Fruit fly (Drosophila melanogaster): Measurements from ENCODE around the gene CG43750.

The CG43750 gene

dm6 chr2L:2373818-2374746 lies 16.4 kb downstream of the CG43750 start, which contains the start of the genes CG3609 and CG15390 (continued):
- TF ChIP-seq sv (GFP tag; optimal IDR thresholded peaks at IDR 0.05), result peak; percentile 83
- peak; percentile 42 to 95 for TF ChIP-seq foxo (GFP tag; optimal IDR thresholded peaks at IDR 0.05)
- TF ChIP-seq Abd-B (GFP tag; optimal IDR thresholded peaks at IDR 0.05), result no peak
- TF ChIP-seq Myc (optimal IDR thresholded peaks at IDR 0.05), result peak; percentile 14
- no peak for TF ChIP-seq tai (GFP tag; optimal IDR thresholded peaks at IDR 0.05)

- TF ChIP-seq usp (GFP tag; optimal IDR thresholded peaks at IDR 0.05), result no peak
- no peak for TF ChIP-seq rgr (GFP tag; optimal IDR thresholded peaks at IDR 0.05)
- TF ChIP-seq brk (GFP tag; optimal IDR thresholded peaks at IDR 0.05), result no peak
- no peak for TF ChIP-seq ey (GFP tag; optimal IDR thresholded peaks at IDR 0.05)
- no peak for TF ChIP-seq woc (GFP tag; optimal IDR thresholded peaks at IDR 0.05)
Observed at dm6 chr2L:2372112-2372449, 18.4 kb downstream of the CG43750 start.

- no peak for TF ChIP-seq dl (GFP tag; optimal IDR thresholded peaks at IDR 0.05; ENCODE audit: insufficient read depth in 1 of 2, partially characterized antibody in 2 of 2)
- no peak for TF ChIP-seq psq (GFP tag; optimal IDR thresholded peaks at IDR 0.05)
Observed at dm6 chr2L:2371406-2372111, 18.9 kb downstream of the CG43750 start, which contains the start of gene CG3597. CG3597 (minus strand) TSS chr2L:2371524.

dm6 chr2L:2370352-2370751 lies 20.1 kb downstream of the CG43750 start:
- TF ChIP-seq woc (GFP tag; optimal IDR thresholded peaks at IDR 0.05), result no peak
- no peak for TF ChIP-seq usp (GFP tag; optimal IDR thresholded peaks at IDR 0.05)
- TF ChIP-seq Myc (optimal IDR thresholded peaks at IDR 0.05), result no peak
- TF ChIP-seq h (GFP tag; optimal IDR thresholded peaks at IDR 0.05), result no peak
- no peak for TF ChIP-seq N (GFP tag; optimal IDR thresholded peaks at IDR 0.05)
- no peak for TF ChIP-seq dmrt93B (GFP tag; optimal IDR thresholded peaks at IDR 0.05)
- TF ChIP-seq Sp1 (GFP tag; optimal IDR thresholded peaks at IDR 0.05), result no peak
- TF ChIP-seq OdsH (GFP tag; optimal IDR thresholded peaks at IDR 0.05), result no peak
- no peak for TF ChIP-seq Hr78 (GFP tag; optimal IDR thresholded peaks at IDR 0.05)
- no peak for TF ChIP-seq Mio (GFP tag; optimal IDR thresholded peaks at IDR 0.05)
- TF ChIP-seq pan (optimal IDR thresholded peaks at IDR 0.05), result no peak
- no peak for TF ChIP-seq br (GFP tag; optimal IDR thresholded peaks at IDR 0.05)
- TF ChIP-seq HLH106 (tag; optimal IDR thresholded peaks at IDR 0.05), result no peak

- TF ChIP-seq sv (GFP tag; optimal IDR thresholded peaks at IDR 0.05), result no peak
- no peak for TF ChIP-seq dmrt93B (GFP tag; optimal IDR thresholded peaks at IDR 0.05)
- peak; percentile 11 for TF ChIP-seq fru (GFP tag; optimal IDR thresholded peaks at IDR 0.05)
- no peak for TF ChIP-seq pan (optimal IDR thresholded peaks at IDR 0.05)
- no peak for TF ChIP-seq br (GFP tag; optimal IDR thresholded peaks at IDR 0.05)
- TF ChIP-seq lola (GFP tag; optimal IDR thresholded peaks at IDR 0.05), result no peak
- TF ChIP-seq ey (GFP tag; optimal IDR thresholded peaks at IDR 0.05), result no peak
- TF ChIP-seq N (GFP tag; optimal IDR thresholded peaks at IDR 0.05), result no peak
- TF ChIP-seq rgr (GFP tag; optimal IDR thresholded peaks at IDR 0.05), result peak; percentile 26
- TF ChIP-seq OdsH (GFP tag; optimal IDR thresholded peaks at IDR 0.05), result no peak
- no peak for TF ChIP-seq Dif (GFP tag; optimal IDR thresholded peaks at IDR 0.05; ENCODE audit: partially characterized antibody)
- no peak for TF ChIP-seq Mio (GFP tag; optimal IDR thresholded peaks at IDR 0.05)
- TF ChIP-seq dsf (GFP tag; optimal IDR thresholded peaks at IDR 0.05; ENCODE audit: borderline replicate concordance), result no peak
- TF ChIP-seq woc (GFP tag; optimal IDR thresholded peaks at IDR 0.05), result no peak
- no peak for TF ChIP-seq psq (GFP tag; optimal IDR thresholded peaks at IDR 0.05)
- no peak for TF ChIP-seq Vsx2 (GFP tag; optimal IDR thresholded peaks at IDR 0.05; ENCODE audit: partially characterized antibody)
- TF ChIP-seq Sp1 (GFP tag; optimal IDR thresholded peaks at IDR 0.05), result no peak
- no peak for TF ChIP-seq Hr83 (GFP tag; optimal IDR thresholded peaks at IDR 0.05; ENCODE audit: poor library complexity, severe bottlenecking)
- TF ChIP-seq HLH106 (tag; optimal IDR thresholded peaks at IDR 0.05), result peak; percentile 46
- TF ChIP-seq Hnf4 (GFP tag; optimal IDR thresholded peaks at IDR 0.05), result no peak
- TF ChIP-seq Myc (optimal IDR thresholded peaks at IDR 0.05), result no peak
- no peak for TF ChIP-seq Jra (GFP tag; optimal IDR thresholded peaks at IDR 0.05)
- no peak for TF ChIP-seq Hr78 (GFP tag; optimal IDR thresholded peaks at IDR 0.05)
- TF ChIP-seq tai (GFP tag; optimal IDR thresholded peaks at IDR 0.05), result no peak
- TF ChIP-seq Abd-B (GFP tag; optimal IDR thresholded peaks at IDR 0.05), result no peak
- TF ChIP-seq jim (GFP tag; optimal IDR thresholded peaks at IDR 0.05), result no peak
- TF ChIP-seq foxo (GFP tag; optimal IDR thresholded peaks at IDR 0.05), result peak in 1 of 2 experiments; percentile 32
- TF ChIP-seq Dfd (GFP tag; optimal IDR thresholded peaks at IDR 0.05), result no peak
- TF ChIP-seq CrebA (GFP tag; optimal IDR thresholded peaks at IDR 0.05; ENCODE audit: borderline replicate concordance), result no peak
- TF ChIP-seq Rel (GFP tag; optimal IDR thresholded peaks at IDR 0.05), result no peak
- TF ChIP-seq Rel (tag; optimal IDR thresholded peaks at IDR 0.05), result no peak
- peak; percentile 7 for TF ChIP-seq sage (GFP tag; optimal IDR thresholded peaks at IDR 0.05)
- no peak for TF ChIP-seq dl (GFP tag; optimal IDR thresholded peaks at IDR 0.05; ENCODE audit: insufficient read depth in 1 of 2, partially characterized antibody in 2 of 2)
- TF ChIP-seq brk (GFP tag; optimal IDR thresholded peaks at IDR 0.05), result no peak
- TF ChIP-seq usp (GFP tag; optimal IDR thresholded peaks at IDR 0.05), result no peak
Observed at dm6 chr2L:2365655-2366214, 24.8 kb downstream of the CG43750 start.

Measured in whole organism, wandering third instar larva.